Fruit fly (Drosophila melanogaster) whole organism, embryonic: ENCODE data around the gene SuUR.

ENCODE experiments used
- Abd-B ChIP-seq: fragments of 200-800 bp; sonication (Bioruptor generic); optimal IDR thresholded peaks from 2 replicates; lab custom pipeline; 2018; ENCODE audit warnings: missing biosample characterization, mild to moderate bottlenecking, missing genetic modification characterization, moderate library complexity
- Aef1 ChIP-seq: fragments of 200-800 bp; sonication (Bioruptor generic); IDR thresholded peaks from 3 replicates; pipeline ENCODE4 v1.3.6; 2022; ENCODE audit warnings: missing biosample characterization, missing genetic modification characterization
- CG11093 ChIP-seq: fragments of 200-800 bp; sonication (Bioruptor generic); IDR thresholded peaks from 3 replicates; pipeline ENCODE4 v1.3.6; 2022; ENCODE audit warnings: missing biosample characterization, missing genetic modification characterization
- CG11504 ChIP-seq: fragments of 200-800 bp; sonication (Bioruptor generic); optimal IDR thresholded peaks from 3 replicates; lab custom pipeline; 2019; ENCODE audit warnings: missing biosample characterization, mild to moderate bottlenecking, missing genetic modification characterization, moderate library complexity
- CG12071 ChIP-seq: fragments of 200-800 bp; sonication (Bioruptor generic); optimal IDR thresholded peaks from 3 replicates; lab custom pipeline; 2018; ENCODE audit warnings: missing biosample characterization, mild to moderate bottlenecking, missing genetic modification characterization
- CG14710 ChIP-seq: fragments of 200-800 bp; sonication (Bioruptor generic); optimal IDR thresholded peaks from 3 replicates; lab custom pipeline; 2019; ENCODE audit warnings: missing biosample characterization, mild to moderate bottlenecking, missing genetic modification characterization, moderate library complexity
- CG14860 ChIP-seq: fragments of 200-800 bp; sonication (Bioruptor generic); IDR thresholded peaks from 3 replicates; pipeline ENCODE4 v1.3.6; 2022; ENCODE audit warnings: missing biosample characterization, missing genetic modification characterization; ENCODE audit not compliant: partially characterized antibody
- CG2116 ChIP-seq: fragments of 200-800 bp; sonication (Bioruptor generic); optimal IDR thresholded peaks from 3 replicates; lab custom pipeline; 2018; ENCODE audit warnings: missing biosample characterization, mild to moderate bottlenecking, missing genetic modification characterization
- CG31388 ChIP-seq: fragments of 200-800 bp; sonication (Bioruptor generic); optimal IDR thresholded peaks from 2 replicates; lab custom pipeline; 2016; ENCODE audit warnings: missing biosample characterization, missing genetic modification characterization
- CG32532 ChIP-seq: fragments of 200-800 bp; sonication (Bioruptor generic); IDR thresholded peaks from 2 replicates; pipeline ENCODE4 v1.3.6; 2022; ENCODE audit warnings: missing biosample characterization, missing genetic modification characterization
- CG4282 ChIP-seq: fragments of 200-800 bp; sonication (Bioruptor generic); optimal IDR thresholded peaks from 2 replicates; lab custom pipeline; 2016; ENCODE audit warnings: missing biosample characterization, missing genetic modification characterization
- CG6813 ChIP-seq: fragments of 200-800 bp; sonication (Bioruptor generic); optimal IDR thresholded peaks from 2 replicates; lab custom pipeline; 2017; ENCODE audit warnings: missing biosample characterization, missing genetic modification characterization, mild to moderate bottlenecking, moderate library complexity, missing genetic modification reagents
- CG7786 ChIP-seq: fragments of 200-800 bp; sonication (Bioruptor generic); optimal IDR thresholded peaks from 2 replicates; lab custom pipeline; 2016; ENCODE audit warnings: missing biosample characterization, missing genetic modification characterization
- CG7928 ChIP-seq: fragments of 200-800 bp; sonication (Bioruptor generic); optimal IDR thresholded peaks from 2 replicates; lab custom pipeline; 2017; ENCODE audit warnings: missing biosample characterization, mild to moderate bottlenecking, missing genetic modification characterization
- CG7963 ChIP-seq: fragments of 200-800 bp; sonication (Bioruptor generic); IDR thresholded peaks from 3 replicates; pipeline ENCODE4 v1.3.6; 2022; ENCODE audit warnings: missing biosample characterization, missing genetic modification characterization; ENCODE audit not compliant: partially characterized antibody
- CG8089 ChIP-seq: fragments of 200-800 bp; sonication (Bioruptor generic); optimal IDR thresholded peaks from 3 replicates; lab custom pipeline; 2016; ENCODE audit warnings: missing biosample characterization, missing genetic modification characterization
- CG9727 ChIP-seq: fragments of 200-800 bp; sonication (Bioruptor generic); optimal IDR thresholded peaks from 3 replicates; lab custom pipeline; 2017; ENCODE audit warnings: missing biosample characterization, mild to moderate bottlenecking, missing genetic modification characterization
- CTCF ChIP-seq: fragments of 200-800 bp; sonication (Bioruptor generic); optimal IDR thresholded peaks from 2 replicates; lab custom pipeline; 2017; ENCODE audit warnings: missing biosample characterization, mild to moderate bottlenecking, missing genetic modification characterization, moderate library complexity
- CrebB ChIP-seq: fragments of 200-800 bp; sonication (Bioruptor generic); optimal IDR thresholded peaks from 3 replicates; lab custom pipeline; 2018; ENCODE audit warnings: missing biosample characterization, mild to moderate bottlenecking, missing genetic modification characterization
- Dad ChIP-seq: fragments of 200-800 bp; sonication (Bioruptor generic); optimal IDR thresholded peaks from 3 replicates; lab custom pipeline; 2016; ENCODE audit warnings: missing biosample characterization, missing genetic modification characterization
- Dek ChIP-seq: fragments of 200-800 bp; sonication (Bioruptor generic); optimal IDR thresholded peaks from 3 replicates; lab custom pipeline; 2019; ENCODE audit warnings: missing biosample characterization, mild to moderate bottlenecking, missing genetic modification characterization, moderate library complexity
- ERR ChIP-seq: fragments of 200-800 bp; sonication (Bioruptor generic); optimal IDR thresholded peaks from 2 replicates; lab custom pipeline; 2016; ENCODE audit warnings: missing biosample characterization, missing genetic modification characterization
- Ets97D ChIP-seq: fragments of 200-800 bp; sonication (Bioruptor generic); optimal IDR thresholded peaks from 3 replicates; lab custom pipeline; 2016; ENCODE audit warnings: missing biosample characterization, missing genetic modification characterization
- Gug ChIP-seq: fragments of 200-800 bp; sonication (Bioruptor generic); IDR thresholded peaks from 4 replicates; pipeline ENCODE4 v1.3.6; 2022; ENCODE audit warnings: missing biosample characterization, missing genetic modification characterization
- Hmx ChIP-seq: fragments of 200-800 bp; sonication (Bioruptor generic); optimal IDR thresholded peaks from 2 replicates; lab custom pipeline; 2016; ENCODE audit warnings: missing biosample characterization, missing genetic modification characterization
- Hr78 ChIP-seq, 2 experiments: fragments of 200-800 bp in 1 of 2; fragments of >200 bp in 1 of 2; sonication (Bioruptor generic) in 1 of 2; optimal IDR thresholded peaks; 2 replicates each; lab custom pipeline; 2017 to 2019; ENCODE audit warnings: missing biosample characterization in 2 of 2, missing genetic modification characterization in 2 of 2, mild to moderate bottlenecking in 1 of 2, moderate library complexity in 1 of 2
- MESR4 ChIP-seq: fragments of 200-800 bp; sonication (Bioruptor generic); optimal IDR thresholded peaks from 2 replicates; lab custom pipeline; 2018; ENCODE audit warnings: missing biosample characterization, mild to moderate bottlenecking, missing genetic modification characterization, moderate library complexity
- Mad ChIP-seq: fragments of 200-800 bp; sonication (Bioruptor generic); optimal IDR thresholded peaks from 2 replicates; lab custom pipeline; 2016; ENCODE audit warnings: missing biosample characterization, missing genetic modification characterization
- Mes4 ChIP-seq: fragments of 200-800 bp; sonication (Bioruptor generic); optimal IDR thresholded peaks from 2 replicates; lab custom pipeline; 2016; ENCODE audit warnings: missing biosample characterization, missing genetic modification characterization
- Poxn ChIP-seq: fragments of 200-800 bp; sonication (Bioruptor generic); IDR thresholded peaks from 2 replicates; pipeline ENCODE4 v1.3.6; 2022; ENCODE audit warnings: missing biosample characterization, missing genetic modification characterization
- Six4 ChIP-seq: fragments of 200-800 bp; sonication (Bioruptor generic); optimal IDR thresholded peaks from 2 replicates; lab custom pipeline; 2016; ENCODE audit warnings: missing biosample characterization, missing genetic modification characterization
- Sox100B ChIP-seq: fragments of 200-800 bp; sonication (Bioruptor generic); optimal IDR thresholded peaks from 3 replicates; lab custom pipeline; 2018; ENCODE audit warnings: missing biosample characterization, mild to moderate bottlenecking, missing genetic modification characterization
- Xbp1 ChIP-seq: fragments of 200-800 bp; sonication (Bioruptor generic); optimal IDR thresholded peaks from 3 replicates; lab custom pipeline; 2016; ENCODE audit warnings: missing biosample characterization, mild to moderate bottlenecking, missing genetic modification characterization
- ap ChIP-seq: fragments of 200-800 bp; sonication (Bioruptor generic); IDR thresholded peaks from 2 replicates; pipeline ENCODE4 v1.3.6; 2022; ENCODE audit warnings: missing biosample characterization, missing genetic modification characterization
- bbx ChIP-seq: fragments of 200-800 bp; sonication (Bioruptor generic); IDR thresholded peaks from 2 replicates; pipeline ENCODE4 v1.3.6; 2022; ENCODE audit warnings: missing biosample characterization, missing genetic modification characterization; ENCODE audit not compliant: partially characterized antibody
- bowl ChIP-seq: fragments of 200-800 bp; sonication (Bioruptor generic); IDR thresholded peaks from 2 replicates; pipeline ENCODE4 v1.3.6; 2022; ENCODE audit warnings: missing biosample characterization, missing genetic modification characterization
- cad ChIP-seq: fragments of >200 bp; optimal IDR thresholded peaks from 2 replicates; lab custom pipeline; 2017; ENCODE audit warnings: missing biosample characterization, missing genetic modification characterization
- disco-r ChIP-seq: fragments of 200-800 bp; sonication (Bioruptor generic); optimal IDR thresholded peaks from 2 replicates; lab custom pipeline; 2016; ENCODE audit warnings: missing biosample characterization, missing genetic modification characterization
- fu2 ChIP-seq: fragments of 200-800 bp; sonication (Bioruptor generic); optimal IDR thresholded peaks from 2 replicates; lab custom pipeline; 2016; ENCODE audit warnings: missing biosample characterization, missing genetic modification characterization
- grau ChIP-seq: fragments of 200-800 bp; optimal IDR thresholded peaks from 3 replicates; lab custom pipeline; 2019; ENCODE audit warnings: missing biosample characterization, mild to moderate bottlenecking, missing genetic modification characterization, moderate library complexity
- grn ChIP-seq: fragments of 200-800 bp; sonication (Bioruptor generic); optimal IDR thresholded peaks from 3 replicates; lab custom pipeline; 2017; ENCODE audit warnings: missing biosample characterization, missing genetic modification characterization
- gsb-n ChIP-seq: fragments of 200-800 bp; sonication (Bioruptor generic); optimal IDR thresholded peaks from 3 replicates; lab custom pipeline; 2018; ENCODE audit warnings: missing biosample characterization, mild to moderate bottlenecking, missing genetic modification characterization
- klu ChIP-seq: fragments of 200-800 bp; sonication (Bioruptor generic); IDR thresholded peaks from 2 replicates; pipeline ENCODE4 v1.3.6; 2022; ENCODE audit warnings: missing biosample characterization, missing genetic modification characterization
- luna ChIP-seq: fragments of 200-800 bp; sonication (Bioruptor generic); optimal IDR thresholded peaks from 2 replicates; lab custom pipeline; 2016; ENCODE audit warnings: missing biosample characterization, missing genetic modification characterization
- mam ChIP-seq: fragments of 200-800 bp; sonication (Bioruptor generic); optimal IDR thresholded peaks from 3 replicates; lab custom pipeline; 2016; ENCODE audit warnings: missing biosample characterization, missing genetic modification characterization
- mirr ChIP-seq: fragments of 200-800 bp; sonication (Bioruptor generic); optimal IDR thresholded peaks from 3 replicates; lab custom pipeline; 2018; ENCODE audit warnings: missing biosample characterization, mild to moderate bottlenecking, missing genetic modification characterization
- nerfin-2 ChIP-seq: fragments of 200-800 bp; sonication (Bioruptor generic); IDR thresholded peaks from 2 replicates; pipeline ENCODE4 v1.3.6; 2022; ENCODE audit warnings: missing biosample characterization, missing genetic modification characterization; ENCODE audit not compliant: partially characterized antibody
- org-1 ChIP-seq: fragments of 200-800 bp; sonication (Bioruptor generic); optimal IDR thresholded peaks from 2 replicates; lab custom pipeline; 2017; ENCODE audit warnings: missing biosample characterization, missing genetic modification characterization
- sens ChIP-seq: fragments of 200-800 bp; sonication (Bioruptor generic); peaks from one replicate; lab custom pipeline; 2016; ENCODE audit warnings: missing biosample characterization, missing genetic modification characterization
- sim ChIP-seq: fragments of 200-800 bp; sonication (Bioruptor generic); IDR thresholded peaks from 2 replicates; pipeline ENCODE4 v1.3.6; 2022; ENCODE audit warnings: missing biosample characterization, missing genetic modification characterization
- tx ChIP-seq: fragments of 200-800 bp; sonication (Bioruptor generic); optimal IDR thresholded peaks from 2 replicates; lab custom pipeline; 2016; ENCODE audit warnings: missing biosample characterization, missing genetic modification characterization
- zfh1 ChIP-seq: fragments of 200-800 bp; sonication (Bioruptor generic); IDR thresholded peaks from 3 replicates; pipeline ENCODE4 v1.3.6; 2022; ENCODE audit warnings: missing biosample characterization, missing genetic modification characterization

The SuUR gene

dm6 chr3L:11047877-11048276 lies 16.9 kb upstream of the SuUR start (continued):
- TF ChIP-seq klu (GFP tag; lab: Robert Waterston, UW) = no peak
- TF ChIP-seq CG7963 = no peak
- TF ChIP-seq mirr (GFP tag; lab: Kevin White, UChicago) = peak; percentile 74
- peak; percentile 89 for TF ChIP-seq Xbp1
- TF ChIP-seq grn (GFP tag; lab: Kevin White, UChicago) = no peak
- TF ChIP-seq CG31388 (GFP tag; lab: Kevin White, UChicago) = peak; percentile 35
- no peak for TF ChIP-seq luna (GFP tag; lab: Kevin White, UChicago)
- peak; percentile 65 for TF ChIP-seq CG7786
- TF ChIP-seq tx = peak; percentile 51
- peak; percentile 31 for TF ChIP-seq CG14710 (tag; lab: Kevin White, UChicago)
- no peak for TF ChIP-seq bbx (GFP tag; lab: Robert Waterston, UW)
- TF ChIP-seq Dek (tag; lab: Kevin White, UChicago) = peak; percentile 48
- TF ChIP-seq ap (GFP tag; lab: Robert Waterston, UW) = peak; percentile 45; the same call in 1 of the 2 replicates
- TF ChIP-seq Mad (GFP tag; lab: Kevin White, UChicago) = peak; percentile 79
- peak; percentile 64 for TF ChIP-seq mam (GFP tag; lab: Kevin White, UChicago)
- peak; percentile 70 for TF ChIP-seq grau
- TF ChIP-seq Dad (GFP tag; lab: Kevin White, UChicago) = peak; percentile 65
- peak; percentile 99 for TF ChIP-seq CTCF
- peak; percentile 94 for TF ChIP-seq sens
- peak; percentile 38; the same call in 1 of the 2 replicates for TF ChIP-seq nerfin-2
- peak; percentile 74 for TF ChIP-seq CG11504 (tag; lab: Kevin White, UChicago)
- peak; percentile 17 for TF ChIP-seq Sox100B (GFP tag; lab: Kevin White, UChicago)
- peak; percentile 45 for TF ChIP-seq fu2 (GFP tag; lab: Kevin White, UChicago)
- peak; percentile 68 for TF ChIP-seq CG9727 (GFP tag; lab: Kevin White, UChicago)
- peak; percentile 22 for TF ChIP-seq ERR
- peak; percentile 24 for TF ChIP-seq CrebB (tag; lab: Kevin White, UChicago)
- peak; percentile 65 for TF ChIP-seq disco-r (GFP tag; lab: Kevin White, UChicago)
- TF ChIP-seq CG12071 (GFP tag; lab: Kevin White, UChicago) = peak; percentile 66
- TF ChIP-seq MESR4 (GFP tag; lab: Kevin White, UChicago) = no peak
- peak; percentile 36 for TF ChIP-seq Ets97D
- peak; percentile 44; the same call in 1 of the 2 replicates for TF ChIP-seq bowl
- TF ChIP-seq zfh1 (GFP tag; lab: Robert Waterston, UW) = peak; percentile 84
- TF ChIP-seq Hr78 (GFP tag; optimal IDR thresholded peaks at IDR 0.05; lab: Kevin White, UChicago) = no peak
- TF ChIP-seq CG6813 (GFP tag; lab: Kevin White, UChicago) = peak; percentile 63
- peak; percentile 47 for TF ChIP-seq CG2116
- TF ChIP-seq Six4 = peak; percentile 54
- TF ChIP-seq Poxn (GFP tag; lab: Robert Waterston, UW) = no peak
- TF ChIP-seq Hmx (GFP tag; lab: Kevin White, UChicago) = no peak
- no peak for TF ChIP-seq cad (GFP tag; lab: Kevin White, UChicago)
- TF ChIP-seq Aef1 = peak; percentile 53
- TF ChIP-seq Gug (GFP tag; lab: Robert Waterston, UW) = peak; percentile 66; the same call in 3 of the 4 replicates
- TF ChIP-seq sim = no peak
- peak; percentile 81 for TF ChIP-seq Mes4 (GFP tag; lab: Kevin White, UChicago)
- TF ChIP-seq CG4282 = peak; percentile 40
- no peak for TF ChIP-seq Abd-B (GFP tag; lab: Kevin White, UChicago)
- peak; percentile 91 for TF ChIP-seq CG8089
- TF ChIP-seq CG32532 (GFP tag; lab: Robert Waterston, UW) = peak; percentile 92
- peak; percentile 50; the same call in 2 of the 3 replicates for TF ChIP-seq CG11093 (GFP tag; lab: Robert Waterston, UW)
- peak; percentile 15 for TF ChIP-seq org-1
- TF ChIP-seq gsb-n (tag; lab: Kevin White, UChicago) = peak; percentile 10
- TF ChIP-seq CG14860 = no peak
- TF ChIP-seq CG7928 = no peak
